Worm (Caenorhabditis elegans): ENCODE measurements around the gene fbxb-114.

DNA sequence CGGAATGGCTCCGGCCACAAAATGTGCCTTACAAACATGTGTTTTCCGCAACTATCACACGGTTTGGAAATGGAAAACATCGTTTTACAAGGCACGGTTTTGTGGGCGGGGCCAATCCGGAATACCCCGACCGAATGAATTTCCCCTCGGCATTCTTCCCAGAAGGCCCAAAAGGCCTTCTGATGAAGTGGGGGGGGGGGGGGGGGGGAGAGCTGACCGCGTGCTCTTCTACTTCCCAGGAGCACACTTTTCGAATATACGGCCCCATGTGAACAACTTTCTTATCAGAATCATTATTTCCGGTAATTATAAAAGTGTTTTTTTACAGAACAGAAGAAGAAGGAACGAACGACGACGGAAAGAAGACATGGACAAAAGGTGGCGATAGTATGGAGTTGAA is 37.6 kb upstream of the fbxb-114 start:
- no peak for TF ChIP-seq nhr-23 (tag; optimal IDR thresholded peaks at IDR 0.05)
- TF ChIP-seq skn-1 (tag; optimal IDR thresholded peaks at IDR 0.05), result no peak
- TF ChIP-seq nhr-11 (tag; optimal IDR thresholded peaks at IDR 0.05), result no peak
- TF ChIP-seq aly-2 (tag; optimal IDR thresholded peaks at IDR 0.05), result no peak
- TF ChIP-seq fos-1 (tag; optimal IDR thresholded peaks at IDR 0.05), result no peak
